Fruit fly (Drosophila melanogaster) whole organism, prepupa: ENCODE measurements around the gene Irk3.

ENCODE experiments used
- CG10631 ChIP-seq: fragments of 200-800 bp; sonication (Bioruptor generic); optimal IDR thresholded peaks from 2 replicates; lab custom pipeline; 2016; ENCODE audit warnings: missing biosample characterization, missing genetic modification characterization
- CG10669 ChIP-seq: fragments of 200-800 bp; sonication (Bioruptor generic); optimal IDR thresholded peaks from 3 replicates; lab custom pipeline; 2018; ENCODE audit warnings: missing biosample characterization, mild to moderate bottlenecking, missing genetic modification characterization, moderate library complexity
- CG11294 ChIP-seq: fragments of 200-800 bp; sonication (Bioruptor generic); IDR thresholded peaks from 2 replicates; pipeline ENCODE4 v1.3.6; 2022; ENCODE audit warnings: missing biosample characterization, missing genetic modification characterization
- CG11762 ChIP-seq: fragments of 200-800 bp; sonication (Bioruptor generic); optimal IDR thresholded peaks from 3 replicates; lab custom pipeline; 2016; ENCODE audit warnings: missing biosample characterization, missing genetic modification characterization; ENCODE audit not compliant: insufficient read depth
- CG15336 ChIP-seq: fragments of 200-800 bp; sonication (Bioruptor generic); IDR thresholded peaks from 2 replicates; pipeline ENCODE4 v1.3.6; 2022; ENCODE audit warnings: missing biosample characterization, missing genetic modification characterization
- CG1621 ChIP-seq: fragments of 200-800 bp; sonication (Bioruptor generic); optimal IDR thresholded peaks from 3 replicates; lab custom pipeline; 2018; ENCODE audit warnings: missing biosample characterization, mild to moderate bottlenecking, missing genetic modification characterization
- CG16779 ChIP-seq: fragments of 200-800 bp; sonication (Bioruptor generic); optimal IDR thresholded peaks from 3 replicates; lab custom pipeline; 2017; ENCODE audit warnings: missing biosample characterization, mild to moderate bottlenecking, missing genetic modification characterization
- CG3032 ChIP-seq: fragments of 200-800 bp; optimal IDR thresholded peaks from 2 replicates; lab custom pipeline; 2019; ENCODE audit warnings: missing biosample characterization, mild to moderate bottlenecking, missing genetic modification characterization, moderate library complexity
- CG32006 ChIP-seq: fragments of 200-800 bp; sonication (Bioruptor generic); optimal IDR thresholded peaks from 3 replicates; lab custom pipeline; 2017; ENCODE audit warnings: missing biosample characterization, mild to moderate bottlenecking, missing genetic modification characterization
- CG4318 ChIP-seq: fragments of 200-800 bp; sonication (Bioruptor generic); optimal IDR thresholded peaks from 3 replicates; lab custom pipeline; 2017; ENCODE audit warnings: missing biosample characterization, mild to moderate bottlenecking, missing genetic modification characterization
- CG6276 ChIP-seq: fragments of 200-800 bp; sonication (Bioruptor generic); optimal IDR thresholded peaks from 2 replicates; lab custom pipeline; 2017; ENCODE audit warnings: missing biosample characterization, mild to moderate bottlenecking, missing genetic modification characterization
- CG6854 ChIP-seq: fragments of 200-800 bp; sonication (Bioruptor generic); optimal IDR thresholded peaks from 2 replicates; lab custom pipeline; 2017; ENCODE audit warnings: missing biosample characterization, mild to moderate bottlenecking, missing genetic modification characterization
- CG8119 ChIP-seq: fragments of 200-800 bp; sonication (Bioruptor generic); IDR thresholded peaks from 3 replicates; pipeline ENCODE4 v1.3.6; 2022; ENCODE audit warnings: missing biosample characterization, missing genetic modification characterization
- CG8319 ChIP-seq: fragments of 200-800 bp; sonication (Bioruptor generic); optimal IDR thresholded peaks from 3 replicates; lab custom pipeline; 2016; ENCODE audit warnings: missing biosample characterization, missing genetic modification characterization
- CG8632 ChIP-seq: fragments of 200-800 bp; sonication (Bioruptor generic); optimal IDR thresholded peaks from 3 replicates; lab custom pipeline; 2016; ENCODE audit warnings: missing biosample characterization, missing genetic modification characterization
- CG9139 ChIP-seq: fragments of 200-800 bp; sonication (Bioruptor generic); optimal IDR thresholded peaks from 3 replicates; lab custom pipeline; 2017; ENCODE audit warnings: missing biosample characterization, mild to moderate bottlenecking, missing genetic modification characterization
- Eip75B ChIP-seq: fragments of 200-800 bp; sonication (Bioruptor generic); optimal IDR thresholded peaks from 3 replicates; lab custom pipeline; 2016; ENCODE audit warnings: missing biosample characterization, missing genetic modification characterization
- Eip78C ChIP-seq: fragments of 200-800 bp; sonication (Bioruptor generic); peaks from one replicate; lab custom pipeline; 2016; ENCODE audit warnings: missing biosample characterization, missing genetic modification characterization
- Eip93F ChIP-seq: fragments of 200-800 bp; sonication (Bioruptor generic); optimal IDR thresholded peaks from 2 replicates; lab custom pipeline; 2016; ENCODE audit warnings: missing biosample characterization, mild to moderate bottlenecking, missing genetic modification characterization
- Ets21C ChIP-seq: fragments of 200-800 bp; sonication (Bioruptor generic); optimal IDR thresholded peaks from 3 replicates; lab custom pipeline; 2016; ENCODE audit warnings: missing biosample characterization, missing genetic modification characterization
- Ets96B ChIP-seq: fragments of 200-800 bp; optimal IDR thresholded peaks from 2 replicates; lab custom pipeline; 2019; ENCODE audit warnings: missing biosample characterization, mild to moderate bottlenecking, missing genetic modification characterization, moderate library complexity
- Hr38 ChIP-seq: sonication (Bioruptor generic); optimal IDR thresholded peaks from 2 replicates; lab custom pipeline; 2016; ENCODE audit warnings: missing biosample characterization, missing genetic modification characterization
- Hr39 ChIP-seq: fragments of 200-800 bp; sonication (Bioruptor generic); optimal IDR thresholded peaks from 2 replicates; lab custom pipeline; 2016; ENCODE audit warnings: missing biosample characterization, missing genetic modification characterization
- Hr4 ChIP-seq: fragments of 200-800 bp; sonication (Bioruptor generic); optimal IDR thresholded peaks from 3 replicates; lab custom pipeline; 2016; ENCODE audit warnings: missing biosample characterization, missing genetic modification characterization
- Lpt ChIP-seq: fragments of 200-800 bp; sonication (Bioruptor generic); optimal IDR thresholded peaks from 3 replicates; lab custom pipeline; 2016; ENCODE audit warnings: missing biosample characterization, missing genetic modification characterization
- Met ChIP-seq: fragments of 200-800 bp; sonication (Bioruptor generic); optimal IDR thresholded peaks from 3 replicates; lab custom pipeline; 2016; ENCODE audit warnings: missing biosample characterization, missing genetic modification characterization
- Smox ChIP-seq: fragments of 200-800 bp; sonication (Bioruptor generic); optimal IDR thresholded peaks from 3 replicates; lab custom pipeline; 2016; ENCODE audit warnings: missing biosample characterization, missing genetic modification characterization
- Sox14 ChIP-seq: fragments of 200-800 bp; sonication (Bioruptor generic); optimal IDR thresholded peaks from 3 replicates; lab custom pipeline; 2016; ENCODE audit warnings: missing biosample characterization, missing genetic modification characterization
- Sox15 ChIP-seq: fragments of 200-800 bp; sonication (Bioruptor generic); optimal IDR thresholded peaks from 3 replicates; lab custom pipeline; 2016; ENCODE audit warnings: missing biosample characterization, missing genetic modification characterization
- acj6 ChIP-seq: fragments of 200-800 bp; sonication (Bioruptor generic); optimal IDR thresholded peaks from 3 replicates; lab custom pipeline; 2016; ENCODE audit warnings: missing biosample characterization, missing genetic modification characterization
- cyc ChIP-seq: fragments of 200-800 bp; sonication (Bioruptor generic); optimal IDR thresholded peaks from 3 replicates; lab custom pipeline; 2016; ENCODE audit warnings: missing biosample characterization, missing genetic modification characterization
- eg ChIP-seq: fragments of 200-800 bp; sonication (Bioruptor generic); IDR thresholded peaks from 3 replicates; pipeline ENCODE4 v1.3.6; 2022; ENCODE audit warnings: missing biosample characterization, missing genetic modification characterization
- fd59A ChIP-seq: fragments of 200-800 bp; sonication (Bioruptor generic); optimal IDR thresholded peaks from 2 replicates; lab custom pipeline; 2017; ENCODE audit warnings: missing biosample characterization, mild to moderate bottlenecking, missing genetic modification characterization, missing genetic modification reagents
- fkh ChIP-seq: fragments of 200-800 bp; sonication (Bioruptor generic); optimal IDR thresholded peaks from 3 replicates; lab custom pipeline; 2017; ENCODE audit warnings: missing biosample characterization, mild to moderate bottlenecking, missing genetic modification characterization, moderate library complexity
- lz ChIP-seq: fragments of 200-800 bp; sonication (Bioruptor generic); optimal IDR thresholded peaks from 3 replicates; lab custom pipeline; 2016; ENCODE audit warnings: missing biosample characterization, missing genetic modification characterization
- salr ChIP-seq, 2 experiments: fragments of 200-800 bp; sonication (Bioruptor generic); optimal IDR thresholded peaks; 3 replicates each; lab custom pipeline; 2016 to 2018; ENCODE audit warnings: missing biosample characterization in 2 of 2, missing genetic modification characterization in 2 of 2, mild to moderate bottlenecking in 1 of 2
- svp ChIP-seq: fragments of 200-800 bp; sonication (Bioruptor generic); peaks from one replicate; lab custom pipeline; 2016; ENCODE audit warnings: missing biosample characterization, missing genetic modification characterization

Gene Irk3

DNA sequence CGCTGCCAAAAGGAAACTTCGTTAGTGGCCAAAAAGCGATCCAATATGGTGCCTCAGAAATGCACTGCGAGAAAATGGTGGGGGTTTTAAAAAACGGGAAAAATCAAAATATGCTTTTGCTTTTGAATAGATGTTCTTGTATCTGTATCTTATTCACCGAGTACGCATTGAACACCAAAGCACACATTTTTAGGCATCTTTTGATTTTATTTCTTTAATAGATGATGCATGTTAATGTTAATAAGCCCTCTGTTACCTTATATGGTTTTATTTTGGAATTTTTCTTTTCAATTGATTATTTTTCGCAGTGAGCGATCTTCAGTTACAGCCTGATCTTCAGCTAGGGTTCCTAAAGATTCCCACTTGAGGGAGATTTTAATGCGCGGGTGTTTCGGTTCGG lies 30.3 kb upstream of the Irk3 start (continued):
- TF ChIP-seq CG3032 (tag; lab: Kevin White, UChicago) (peak; percentile 10), Eip75B (no peak), CG4318 (GFP tag; lab: Kevin White, UChicago) (peak; percentile 48), CG16779 (tag; lab: Kevin White, UChicago) (no peak), CG10631 (GFP tag; lab: Kevin White, UChicago) (peak; percentile 46), CG11294 (GFP tag; lab: Robert Waterston, UW) (no peak; the same call in 1 of the 2 replicates), Sox15 (GFP tag; lab: Kevin White, UChicago) (no peak), Sox14 (GFP tag; lab: Kevin White, UChicago) (peak; percentile 3), CG9139 (no peak), lz (no peak)

DNA sequence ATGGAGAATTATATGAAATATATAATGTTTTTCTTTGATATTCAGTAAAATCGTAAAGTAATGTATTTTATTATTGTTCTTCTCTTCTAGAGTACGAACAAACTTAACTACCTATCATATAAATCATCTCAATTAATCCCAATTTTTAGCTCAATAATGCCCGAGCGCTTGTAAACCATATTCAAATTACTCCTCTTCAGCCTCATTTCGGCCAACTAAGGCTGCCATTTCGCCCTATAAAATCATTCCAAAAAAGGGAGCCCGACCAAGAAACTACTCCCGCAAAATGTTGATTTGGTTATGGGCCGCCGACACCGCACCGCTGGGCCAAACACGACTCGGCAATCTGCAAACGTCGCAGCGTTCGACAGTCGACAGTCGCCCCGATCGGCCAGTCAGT lies 29.2 kb upstream of the Irk3 start:
- TF ChIP-seq CG4318 (GFP tag; lab: Kevin White, UChicago) (peak; percentile 35), Smox (GFP tag; lab: Kevin White, UChicago) (no peak), Hr4 (GFP tag; lab: Kevin White, UChicago) (peak; percentile 13), cyc (no peak), Eip78C (GFP tag; lab: Kevin White, UChicago) (peak; percentile 77), Hr38 (GFP tag; lab: Kevin White, UChicago) (no peak), Eip93F (GFP tag; lab: Kevin White, UChicago) (no peak), CG6276 (GFP tag; lab: Kevin White, UChicago) (peak; percentile 26), svp (GFP tag; lab: Kevin White, UChicago) (peak; percentile 4), CG8319 (no peak), CG8632 (GFP tag; lab: Kevin White, UChicago) (peak; percentile 0), CG8119 (GFP tag; lab: Robert Waterston, UW) (0 out of 3 replicates have a peak, but pooled peaks have one; percentile 22), Lpt (GFP tag; lab: Kevin White, UChicago) (no peak), CG16779 (tag; lab: Kevin White, UChicago) (no peak), CG32006 (GFP tag; lab: Kevin White, UChicago) (peak; percentile 45), CG15336 (GFP tag; lab: Robert Waterston, UW) (peak; percentile 20; the same call in 1 of the 2 replicates), salr (GFP tag; optimal IDR thresholded peaks at IDR 0.05; lab: Kevin White, UChicago) (peak in 1 of 2 experiments; percentile 6), CG1621 (tag; lab: Kevin White, UChicago) (no peak)

DNA sequence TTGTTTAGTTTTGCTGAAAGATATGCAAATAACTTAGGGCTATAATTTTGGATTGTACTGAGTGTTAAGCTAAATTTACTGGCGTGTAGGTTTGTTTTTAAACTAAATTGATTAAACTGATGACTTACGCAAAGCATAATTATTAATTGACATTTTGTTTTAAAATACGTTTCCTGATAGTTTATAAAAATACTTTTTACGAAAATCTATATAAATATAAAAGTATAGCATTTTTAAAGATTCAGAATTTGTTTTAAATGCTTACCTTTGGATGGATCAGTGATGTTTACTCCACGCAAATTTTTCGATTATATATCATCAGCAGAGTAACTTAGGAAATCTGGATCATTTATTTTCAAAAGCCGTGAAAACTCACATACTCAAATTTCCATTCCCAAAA lies 26.5 kb upstream of the Irk3 start, which contains the start of the genes CG42752 and CG15167:
Gene CG42752, minus strand, starts transcription at position 101 of the 400 bp plus-strand sequence.
Gene CG15167, plus strand, starts transcription at position 349 of the 400 bp plus-strand sequence.
- TF ChIP-seq Eip93F (GFP tag; lab: Kevin White, UChicago), result no peak
- no peak for TF ChIP-seq cyc
- TF ChIP-seq CG8319, result no peak
- TF ChIP-seq acj6 (GFP tag; lab: Kevin White, UChicago), result no peak
- no peak for TF ChIP-seq eg (GFP tag; lab: Robert Waterston, UW)
- no peak for TF ChIP-seq CG10669 (GFP tag; lab: Kevin White, UChicago)
- TF ChIP-seq CG15336 (GFP tag; lab: Robert Waterston, UW), result no peak
- TF ChIP-seq fd59A, result no peak
- TF ChIP-seq CG16779 (tag; lab: Kevin White, UChicago), result no peak
- no peak for TF ChIP-seq CG11762 (GFP tag; lab: Kevin White, UChicago)
- TF ChIP-seq Hr39, result no peak
- TF ChIP-seq CG6854 (GFP tag; lab: Kevin White, UChicago), result no peak
- no peak for TF ChIP-seq CG10631 (GFP tag; lab: Kevin White, UChicago)
- TF ChIP-seq Met (GFP tag; lab: Kevin White, UChicago), result no peak
- TF ChIP-seq CG8632 (GFP tag; lab: Kevin White, UChicago), result no peak
- TF ChIP-seq, all 60 proteins: peak for 0

DNA sequence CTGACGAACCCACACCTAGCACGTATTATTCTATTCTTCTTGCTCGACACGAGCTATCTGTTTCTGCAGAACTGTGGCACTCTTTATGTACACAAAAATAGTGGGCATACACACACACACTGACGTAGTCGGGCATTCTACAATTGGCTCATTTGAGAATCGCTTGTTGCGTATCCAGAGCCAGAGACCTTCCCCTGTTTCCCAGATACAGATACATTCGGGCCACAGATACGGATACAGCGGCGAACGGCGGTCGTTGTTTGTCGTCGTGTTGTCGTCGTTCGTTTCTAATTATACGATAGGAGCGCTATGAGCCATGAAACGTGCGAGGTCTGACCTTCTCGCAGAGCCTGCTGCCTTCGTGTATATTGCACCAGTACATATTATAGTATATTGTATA lies 23.7 kb upstream of the Irk3 start:
- TF ChIP-seq CG8119 (GFP tag; lab: Robert Waterston, UW) (no peak), Eip75B (no peak), Eip78C (GFP tag; lab: Kevin White, UChicago) (peak; percentile 27), Ets96B (tag; lab: Kevin White, UChicago) (no peak), Lpt (GFP tag; lab: Kevin White, UChicago) (no peak), fkh (peak; percentile 19), Ets21C (GFP tag; lab: Kevin White, UChicago) (no peak)
